Worm (Caenorhabditis elegans) whole organism, L2 larva: ENCODE results near the gene bbs-4.

Source experiments
- C34F6.9 ChIP-seq: fragments of 150-350 bp; optimal IDR thresholded peaks from 2 replicates; lab custom pipeline; 2014; ENCODE audit warnings: missing biosample characterization, missing genetic modification characterization
- R02D3.7 ChIP-seq: fragments of 150-350 bp; optimal IDR thresholded peaks from 2 replicates; lab custom pipeline; 2014; ENCODE audit warnings: missing biosample characterization, missing genetic modification characterization
- ZK546.5 ChIP-seq: sonication (generic microtip); optimal IDR thresholded peaks from 2 replicates; lab custom pipeline; 2017; ENCODE audit warnings: missing biosample characterization, missing genetic modification characterization
- aly-2 ChIP-seq: fragments of 150-350 bp; optimal IDR thresholded peaks from 2 replicates; lab custom pipeline; 2014; ENCODE audit warnings: missing biosample characterization, missing genetic modification characterization
- unc-62 ChIP-seq: fragments of 150-350 bp; optimal IDR thresholded peaks from 2 replicates; lab custom pipeline; 2014; ENCODE audit warnings: missing biosample characterization, missing genetic modification reagents, missing genetic modification characterization

- TF ChIP-seq ZK546.5 (no peak), R02D3.7 (tag; lab: Kevin White, UChicago) (no peak), aly-2 (tag; lab: Kevin White, UChicago) (no peak), C34F6.9 (tag; lab: Kevin White, UChicago) (no peak), unc-62 (GFP tag; lab: Kevin White, UChicago) (no peak)
Observed at ce11 chrIII:9616933-9617332, 4.9 kb upstream of the bbs-4 start.
